Fruit fly (Drosophila melanogaster): ENCODE measurements around the gene CG5111.

DNA sequence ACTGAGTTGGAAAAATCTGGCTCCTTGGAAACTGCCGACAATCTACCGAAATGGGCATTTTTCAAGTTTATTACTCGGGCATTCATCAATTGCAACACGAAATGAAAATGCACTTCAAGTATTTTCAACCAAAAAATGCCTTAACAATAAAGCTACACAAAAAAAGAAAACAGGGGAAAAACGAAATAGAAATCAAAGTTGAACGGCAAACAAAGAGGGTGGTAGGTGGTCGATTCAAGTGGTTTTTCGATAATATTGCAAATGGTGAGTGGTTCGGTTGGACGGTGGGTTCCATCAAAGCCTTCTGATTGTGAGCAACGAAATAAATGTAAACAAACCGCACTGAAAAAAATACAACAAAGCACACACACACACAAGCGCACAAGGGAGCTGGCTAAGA lies 39.9 kb upstream of the CG5111 start:
- TF ChIP-seq bab2 (GFP tag; optimal IDR thresholded peaks at IDR 0.05) (no peak), CG13424 (tag; optimal IDR thresholded peaks at IDR 0.05) (no peak), lbe (GFP tag; optimal IDR thresholded peaks at IDR 0.05) (no peak), Hr51 (GFP tag; optimal IDR thresholded peaks at IDR 0.05) (no peak), phol (tag; optimal IDR thresholded peaks at IDR 0.05) (no peak), h (optimal IDR thresholded peaks at IDR 0.05) (no peak)

Measured in whole organism, embryonic.